Fruit fly (Drosophila melanogaster): Measurements from ENCODE around the gene Pex12.

Gene Pex12

DNA sequence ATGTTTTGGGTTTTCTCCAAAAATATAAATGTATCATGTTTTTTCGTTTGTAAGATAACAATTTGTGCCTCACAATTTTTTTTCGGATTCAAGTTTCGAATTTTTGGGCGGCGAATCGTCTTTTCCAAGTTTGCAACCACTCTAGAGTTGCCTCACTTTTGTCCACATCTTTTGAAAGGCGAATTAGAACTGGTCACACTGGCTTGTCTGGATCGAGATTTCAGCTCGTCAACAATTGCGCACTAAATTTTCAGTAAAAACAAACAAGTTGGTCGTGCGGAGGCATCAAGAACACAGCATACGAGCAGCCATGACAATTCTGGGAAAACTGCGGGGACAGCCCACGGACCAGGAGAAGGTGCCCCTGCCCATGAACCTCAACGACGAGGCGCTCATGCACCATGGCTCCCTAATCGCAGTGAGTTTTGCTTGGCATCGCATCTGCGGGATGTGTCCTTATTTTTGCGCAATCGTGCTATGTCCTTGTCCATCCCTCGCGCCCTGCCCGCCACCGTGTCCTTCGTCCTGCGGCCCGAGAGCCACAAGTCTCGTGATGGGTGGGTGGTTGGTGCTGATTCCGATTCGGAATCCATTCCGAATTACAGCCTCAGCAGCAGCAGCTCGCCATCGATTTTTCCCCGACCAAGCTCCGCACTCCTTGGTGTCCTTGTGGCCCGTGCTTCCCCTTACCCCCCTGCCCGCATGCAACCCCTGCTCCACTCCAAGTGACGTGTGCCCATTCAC is 5.6 kb downstream of the Pex12 start, which contains the start of gene CG3662 (continued):
- TF ChIP-seq Tbp (GFP tag; optimal IDR thresholded peaks at IDR 0.05) (no peak), CG1602 (GFP tag; optimal IDR thresholded peaks at IDR 0.05) (no peak), CG10959 (GFP tag; IDR thresholded peaks at IDR 0.05) (no peak), CG7357 (GFP tag; IDR thresholded peaks at IDR 0.05) (no peak), CG7372 (GFP tag; IDR thresholded peaks at IDR 0.05) (no peak), cg (GFP tag; optimal IDR thresholded peaks at IDR 0.05) (no peak), E2f2 (GFP tag; IDR thresholded peaks at IDR 0.05) (peak; percentile 99), Hr78 (GFP tag; optimal IDR thresholded peaks at IDR 0.05) (no peak), CG17912 (GFP tag; optimal IDR thresholded peaks at IDR 0.05) (no peak), Ravus (GFP tag; IDR thresholded peaks at IDR 0.05) (no peak), shn (GFP tag; optimal IDR thresholded peaks at IDR 0.05) (no peak), CG33213 (GFP tag; optimal IDR thresholded peaks at IDR 0.05) (peak; percentile 22), CG34422 (GFP tag; IDR thresholded peaks at IDR 0.05) (peak; percentile 43; the same call in 1 of the 3 replicates), dysf (GFP tag; IDR thresholded peaks at IDR 0.05) (no peak), sisA (GFP tag; IDR thresholded peaks at IDR 0.05) (no peak), CG17612 (GFP tag; IDR thresholded peaks at IDR 0.05) (no peak), pan (optimal IDR thresholded peaks at IDR 0.05) (no peak), pan (GFP tag; optimal IDR thresholded peaks at IDR 0.05 in 1 of 2, IDR thresholded peaks at IDR 0.05 in 1 of 2) (peak in 1 of 2 experiments; percentile 25), CG6854 (GFP tag; optimal IDR thresholded peaks at IDR 0.05) (no peak), mirr (GFP tag; optimal IDR thresholded peaks at IDR 0.05) (no peak), gem (tag; optimal IDR thresholded peaks at IDR 0.05) (no peak), NC2α (GFP tag; optimal IDR thresholded peaks at IDR 0.05) (no peak), Aef1 (GFP tag; IDR thresholded peaks at IDR 0.05) (no peak), Chrac-16 (GFP tag; optimal IDR thresholded peaks at IDR 0.05) (no peak), CG8359 (GFP tag; optimal IDR thresholded peaks at IDR 0.05; ENCODE audit: borderline replicate concordance) (no peak), CG34224 (GFP tag; IDR thresholded peaks at IDR 0.05; ENCODE audit: partially characterized antibody) (no peak), CG7839 (tag; optimal IDR thresholded peaks at IDR 0.05) (no peak), Opbp (GFP tag; IDR thresholded peaks at IDR 0.05; ENCODE audit: partially characterized antibody) (peak; percentile 64; the same call in 2 of the 3 replicates), CG3407 (GFP tag; optimal IDR thresholded peaks at IDR 0.05) (no peak), CG4854 (GFP tag; optimal IDR thresholded peaks at IDR 0.05) (no peak), CG3163 (GFP tag; optimal IDR thresholded peaks at IDR 0.05) (no peak), zfh1 (GFP tag; IDR thresholded peaks at IDR 0.05) (no peak), Stat92E (GFP tag; optimal IDR thresholded peaks at IDR 0.05) (peak in 1 of 3 experiments; percentile 29), Antp (GFP tag; optimal IDR thresholded peaks at IDR 0.05) (no peak), CG11695 (GFP tag; IDR thresholded peaks at IDR 0.05) (no peak), disco-r (GFP tag; optimal IDR thresholded peaks at IDR 0.05) (no peak), CG12236 (GFP tag; optimal IDR thresholded peaks at IDR 0.05) (no peak), CG13287 (GFP tag; IDR thresholded peaks at IDR 0.05; ENCODE audit: partially characterized antibody) (peak; percentile 46), exex (tag; optimal IDR thresholded peaks at IDR 0.05) (no peak), CG10209 (GFP tag; optimal IDR thresholded peaks at IDR 0.05) (no peak), fru (optimal IDR thresholded peaks at IDR 0.05) (no peak), HLH54F (GFP tag; optimal IDR thresholded peaks at IDR 0.05) (no peak), fu2 (GFP tag; optimal IDR thresholded peaks at IDR 0.05) (no peak), crol (GFP tag; IDR thresholded peaks at IDR 0.05) (peak; percentile 87), NK7.1 (GFP tag; optimal IDR thresholded peaks at IDR 0.05) (no peak), ttk (GFP tag; IDR thresholded peaks at IDR 0.05) (no peak), tap (tag; optimal IDR thresholded peaks at IDR 0.05) (no peak), NFAT (GFP tag; IDR thresholded peaks at IDR 0.05) (no peak), CG8388 (GFP tag; optimal IDR thresholded peaks at IDR 0.05) (no peak), stwl (tag; optimal IDR thresholded peaks at IDR 0.05) (peak; percentile 69), lmd (GFP tag; IDR thresholded peaks at IDR 0.05) (no peak)
